Fruit fly (Drosophila melanogaster) whole organism, prepupa: ENCODE data around the gene Eig71Ek.

Experiments used
- CG34406 ChIP-seq: fragments of 200-800 bp; sonication (Bioruptor generic); optimal IDR thresholded peaks from 3 replicates; lab custom pipeline; 2016; ENCODE audit warnings: missing biosample characterization, missing genetic modification characterization
- CG6808 ChIP-seq: fragments of 200-800 bp; sonication (Bioruptor generic); optimal IDR thresholded peaks from 3 replicates; lab custom pipeline; 2017; ENCODE audit warnings: missing biosample characterization, missing genetic modification characterization, mild to moderate bottlenecking, moderate library complexity, missing genetic modification reagents
- CG6854 ChIP-seq: fragments of 200-800 bp; sonication (Bioruptor generic); optimal IDR thresholded peaks from 2 replicates; lab custom pipeline; 2017; ENCODE audit warnings: missing biosample characterization, mild to moderate bottlenecking, missing genetic modification characterization
- CG8319 ChIP-seq: fragments of 200-800 bp; sonication (Bioruptor generic); optimal IDR thresholded peaks from 3 replicates; lab custom pipeline; 2016; ENCODE audit warnings: missing biosample characterization, missing genetic modification characterization
- achi ChIP-seq: fragments of 200-800 bp; sonication (Bioruptor generic); optimal IDR thresholded peaks from 3 replicates; lab custom pipeline; 2016; ENCODE audit warnings: missing biosample characterization, missing genetic modification characterization

DNA sequence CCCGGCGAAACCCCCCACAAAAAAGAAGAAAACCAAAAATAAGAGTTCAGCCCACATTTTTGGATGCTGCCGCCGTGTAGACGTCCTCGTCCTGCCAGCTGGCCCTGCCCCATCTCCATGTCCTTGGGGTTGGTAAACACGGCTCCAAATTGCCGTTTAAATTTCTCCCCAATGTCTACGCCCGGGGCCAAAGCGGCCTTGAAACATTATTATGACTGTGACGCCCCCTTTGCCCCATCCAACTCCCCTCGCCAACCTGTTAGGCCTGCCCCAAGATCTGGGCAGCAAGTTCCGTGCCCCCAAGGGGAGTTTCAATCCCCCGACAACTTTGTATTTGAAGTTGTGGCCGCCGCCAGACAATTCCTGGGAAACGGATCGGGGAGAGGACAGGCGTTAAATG, 44.1 kb upstream of the Eig71Ek start:
- TF ChIP-seq CG34406, result no peak
- no peak for TF ChIP-seq CG6808 (GFP tag; lab: Kevin White, UChicago)
- TF ChIP-seq CG8319 (GFP tag; lab: Kevin White, UChicago), result no peak
- TF ChIP-seq achi (GFP tag; lab: Kevin White, UChicago), result no peak
- no peak for TF ChIP-seq CG6854
